Worm (Caenorhabditis elegans) whole organism, midembryonic: Measurements from ENCODE around the gene F47G9.6.
A peak's percentile ranks its signal among the peaks of the same experiment; 100 is the strongest.
"Not testable (repeated sequence)": the region's sequence is repeated elsewhere in the genome, so short reads cannot be mapped to it uniquely, and the experiment has no call there.

Source experiments
- T22C8.4 ChIP-seq: fragments of 200-800 bp; sonication (Bioruptor generic); IDR thresholded peaks from 2 replicates; pipeline ENCODE4 v1.3.6; 2022; ENCODE audit warnings: missing genetic modification characterization, missing compliant biosample characterization
- cog-1 ChIP-seq: sonication (generic microtip); optimal IDR thresholded peaks from 2 replicates; lab custom pipeline; 2016; ENCODE audit warnings: missing genetic modification characterization, missing compliant biosample characterization
- flt-1 ChIP-seq: fragments of 200-800 bp; sonication (Bioruptor generic); IDR thresholded peaks from 2 replicates; pipeline ENCODE4 v1.3.6; 2022; ENCODE audit warnings: missing genetic modification characterization, missing compliant biosample characterization
- klf-2 ChIP-seq: fragments of 200-800 bp; sonication (Bioruptor generic); conservative IDR thresholded peaks from 2 replicates; pipeline ENCODE4 v1.3.6; 2022; ENCODE audit warnings: missing genetic modification reagents, missing genetic modification characterization, missing compliant biosample characterization
- med-1 ChIP-seq: sonication (generic microtip); optimal IDR thresholded peaks from 2 replicates; lab custom pipeline; 2017; ENCODE audit warnings: missing genetic modification characterization, mild to moderate bottlenecking, missing compliant biosample characterization, antibody characterized with exemption, missing genetic modification reagents; ENCODE audit not compliant: insufficient read depth
- ref-1 ChIP-seq: fragments of 200-800 bp; sonication (Bioruptor generic); conservative IDR thresholded peaks from 2 replicates; pipeline ENCODE4 v1.3.6; 2022; ENCODE audit warnings: missing genetic modification reagents, missing genetic modification characterization, missing compliant biosample characterization
- tab-1 ChIP-seq: fragments of 200-800 bp; sonication (Bioruptor generic); IDR thresholded peaks from 2 replicates; pipeline ENCODE4 v1.3.6; 2022; ENCODE audit warnings: missing genetic modification characterization, missing compliant biosample characterization
- ztf-23 ChIP-seq: fragments of 200-800 bp; sonication (Bioruptor generic); IDR thresholded peaks from 2 replicates; pipeline ENCODE4 v1.3.6; 2022; ENCODE audit warnings: missing genetic modification reagents, missing genetic modification characterization, missing compliant biosample characterization
- ztf-29 ChIP-seq: fragments of 200-800 bp; sonication (Bioruptor generic); IDR thresholded peaks from 2 replicates; pipeline ENCODE4 v1.3.6; 2022; ENCODE audit warnings: missing genetic modification reagents, missing genetic modification characterization, missing compliant biosample characterization

Gene F47G9.6

DNA sequence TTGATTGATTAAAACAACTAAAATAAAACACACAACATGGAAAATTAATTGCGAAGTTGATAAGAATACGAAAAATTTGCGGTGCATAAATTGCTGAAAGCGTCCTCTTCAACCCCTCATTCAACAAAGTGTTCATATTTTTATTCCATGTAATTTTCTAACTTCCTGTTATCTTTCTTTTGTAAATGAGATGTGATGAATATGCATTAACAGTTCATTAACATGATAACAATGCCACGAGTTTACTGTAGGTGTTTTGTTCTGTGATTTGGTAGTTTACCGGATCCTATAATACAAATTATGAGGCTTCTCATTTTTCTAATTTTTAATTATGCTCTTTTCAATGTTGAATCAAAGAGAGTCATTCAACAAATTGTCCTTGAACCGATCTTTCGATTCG lies at the start of gene F47G9.6:
Gene F47G9.6 (plus strand): TSS at position 301 of the 400 bp plus-strand sequence.
- TF ChIP-seq flt-1 (GFP tag; lab: Robert Waterston, UW) = no peak
- TF ChIP-seq ref-1 = no peak
- TF ChIP-seq T22C8.4 (GFP tag; lab: Robert Waterston, UW) = no peak
- no peak for TF ChIP-seq ztf-29 (GFP tag; lab: Robert Waterston, UW)
- TF ChIP-seq klf-2 (GFP tag; lab: Robert Waterston, UW) = no peak
- no peak for TF ChIP-seq ztf-23 (GFP tag; lab: Robert Waterston, UW)
- TF ChIP-seq tab-1 = no peak

DNA sequence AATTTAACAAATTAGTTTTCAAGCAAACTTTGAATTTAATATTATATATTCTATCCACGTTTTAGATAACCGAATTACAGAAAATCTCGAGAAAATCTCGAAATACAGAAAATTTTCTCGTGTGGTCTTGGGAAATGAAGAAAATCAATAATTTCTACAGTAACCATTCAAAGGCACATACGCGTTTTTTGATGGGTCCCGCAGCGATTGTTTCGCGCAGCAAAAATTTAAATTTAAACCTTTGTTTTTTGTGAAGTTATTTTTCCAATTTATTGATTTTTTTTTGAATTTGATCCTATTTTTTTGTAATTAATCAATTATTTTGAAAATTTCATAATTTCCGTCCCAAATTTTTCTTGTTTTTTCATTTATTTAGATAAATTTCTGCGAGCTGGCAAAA lies 49.6 kb upstream of the F47G9.6 start:
- TF ChIP-seq T22C8.4 (GFP tag; lab: Robert Waterston, UW) (peak; percentile 62), med-1 (no peak), ref-1 (no peak)

DNA sequence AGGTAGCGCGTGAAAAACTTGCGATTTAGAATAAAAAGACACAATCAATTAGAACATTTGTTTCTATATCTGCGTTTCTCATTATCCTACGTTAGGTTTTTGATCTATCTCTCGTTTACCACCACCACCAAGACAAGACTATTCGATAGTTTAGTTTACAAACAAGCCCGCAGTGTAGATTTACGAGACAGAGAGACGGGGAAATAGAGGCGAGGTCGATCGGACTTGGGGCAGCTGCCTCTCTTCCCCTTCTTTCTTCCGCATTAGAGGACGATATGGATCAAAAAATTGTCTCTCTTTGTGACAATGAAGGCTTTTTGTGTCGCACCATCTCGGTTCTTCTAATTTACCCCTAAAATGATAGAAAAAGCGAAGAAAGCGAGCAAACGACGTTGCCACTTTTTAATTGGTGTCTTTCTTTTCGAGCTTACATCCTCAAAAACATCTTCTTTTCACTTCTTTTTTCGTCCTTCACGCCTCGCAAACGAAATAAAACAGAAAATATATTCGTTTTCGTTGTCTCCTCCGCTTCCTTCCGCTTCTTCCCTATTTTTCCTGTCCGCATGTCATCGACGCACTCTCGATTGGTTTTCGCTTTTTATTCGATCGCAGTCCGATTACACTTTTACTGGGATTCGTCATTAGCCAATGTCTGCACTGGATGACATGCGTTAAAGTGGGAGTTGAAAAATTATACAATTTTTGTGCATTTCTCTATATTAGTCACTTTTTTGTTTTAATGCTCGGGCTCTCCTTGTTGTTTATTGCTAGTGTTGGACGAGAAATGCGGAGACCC lies 47.6 kb upstream of the F47G9.6 start:
- TF ChIP-seq klf-2 (GFP tag; lab: Robert Waterston, UW) (no peak), med-1 (no peak), ztf-23 (GFP tag; lab: Robert Waterston, UW) (no peak), T22C8.4 (GFP tag; lab: Robert Waterston, UW) (no peak), flt-1 (GFP tag; lab: Robert Waterston, UW) (no peak), ztf-29 (GFP tag; lab: Robert Waterston, UW) (0 out of 2 replicates have a peak, but pooled peaks have one; percentile 11), cog-1 (tag; lab: Kevin White, UChicago) (peak; percentile 55), ref-1 (no peak), tab-1 (no peak)

DNA sequence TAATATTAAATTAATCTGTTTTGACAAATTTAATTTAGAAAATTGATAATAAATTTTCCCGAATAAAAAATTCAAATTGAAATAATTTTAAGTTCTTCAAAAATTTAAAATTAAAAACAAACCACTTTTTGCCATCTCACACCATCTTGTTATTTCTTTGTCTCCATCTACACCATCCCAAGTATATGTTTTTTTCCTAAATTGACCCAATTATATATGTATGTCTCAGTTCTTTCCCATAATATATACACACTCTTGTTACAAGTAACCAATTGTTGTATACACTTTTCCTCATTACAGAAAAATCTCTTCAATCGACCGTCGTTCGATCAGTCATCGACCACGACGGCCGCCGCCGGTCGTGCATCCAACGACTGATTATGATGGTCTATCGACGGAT lies 46.9 kb upstream of the F47G9.6 start, which contains the start of gene gly-20:
Gene gly-20 (plus strand): TSS at position 301 of the 400 bp plus-strand sequence.
- TF ChIP-seq flt-1 (GFP tag; lab: Robert Waterston, UW) (no peak), med-1 (no peak), cog-1 (tag; lab: Kevin White, UChicago) (no peak), ztf-23 (GFP tag; lab: Robert Waterston, UW) (no peak), tab-1 (no peak), ref-1 (no peak), T22C8.4 (GFP tag; lab: Robert Waterston, UW) (no peak), ztf-29 (GFP tag; lab: Robert Waterston, UW) (no peak)

DNA sequence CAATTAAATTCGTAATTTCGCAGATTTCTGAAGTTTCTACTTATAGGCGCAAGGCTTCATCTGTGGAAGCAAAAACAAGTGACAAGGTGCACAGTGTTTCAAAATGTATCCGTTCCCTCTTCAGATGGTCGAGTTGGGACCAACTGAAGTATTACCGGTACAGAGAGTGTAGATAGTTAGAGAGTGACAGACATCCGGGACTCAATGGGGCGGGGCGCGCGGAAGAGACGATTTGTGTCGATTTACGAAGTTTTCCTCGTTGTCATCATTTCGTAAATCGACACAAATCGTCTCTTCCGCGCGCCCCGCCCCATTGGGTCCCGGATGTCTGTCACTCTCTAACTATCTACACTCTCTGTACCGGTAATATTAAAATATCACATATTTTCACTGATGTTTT lies 43.1 kb upstream of the F47G9.6 start, which contains the start of gene C03E10.3:
Gene C03E10.3 (plus strand): TSS at position 301 of the 400 bp plus-strand sequence.
- TF ChIP-seq klf-2 (GFP tag; lab: Robert Waterston, UW); tab-1; ztf-29 (GFP tag; lab: Robert Waterston, UW): not testable (repeated sequence)

DNA sequence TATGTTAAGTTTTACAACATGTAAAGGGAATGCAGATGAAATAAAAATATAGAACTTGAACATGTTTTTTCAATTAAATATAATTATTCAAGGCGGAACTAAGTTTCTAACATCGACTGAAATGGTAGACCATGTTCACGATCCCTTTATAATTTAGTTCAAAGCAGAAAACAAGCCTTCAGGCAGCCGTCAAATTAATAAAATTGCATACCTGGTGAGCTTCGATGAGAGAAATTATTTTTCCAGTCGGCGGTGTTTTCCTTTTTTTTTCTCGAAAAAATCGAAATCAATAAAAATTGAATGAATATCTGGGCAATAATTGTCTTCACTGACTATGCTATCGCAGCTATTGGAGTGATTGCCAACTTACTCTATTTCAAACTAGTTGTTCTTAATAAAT lies 38.3 kb upstream of the F47G9.6 start, which contains the start of gene C03E10.1:
Gene C03E10.1 (plus strand): TSS at position 301 of the 400 bp plus-strand sequence.
- TF ChIP-seq ref-1 = no peak
- no peak for TF ChIP-seq ztf-23 (GFP tag; lab: Robert Waterston, UW)
- TF ChIP-seq ztf-29 (GFP tag; lab: Robert Waterston, UW) = no peak
- TF ChIP-seq flt-1 (GFP tag; lab: Robert Waterston, UW) = no peak
- TF ChIP-seq tab-1 = no peak
- TF ChIP-seq cog-1 (tag; lab: Kevin White, UChicago) = no peak
- no peak for TF ChIP-seq klf-2 (GFP tag; lab: Robert Waterston, UW)
- no peak for TF ChIP-seq med-1
- TF ChIP-seq T22C8.4 (GFP tag; lab: Robert Waterston, UW) = no peak

DNA sequence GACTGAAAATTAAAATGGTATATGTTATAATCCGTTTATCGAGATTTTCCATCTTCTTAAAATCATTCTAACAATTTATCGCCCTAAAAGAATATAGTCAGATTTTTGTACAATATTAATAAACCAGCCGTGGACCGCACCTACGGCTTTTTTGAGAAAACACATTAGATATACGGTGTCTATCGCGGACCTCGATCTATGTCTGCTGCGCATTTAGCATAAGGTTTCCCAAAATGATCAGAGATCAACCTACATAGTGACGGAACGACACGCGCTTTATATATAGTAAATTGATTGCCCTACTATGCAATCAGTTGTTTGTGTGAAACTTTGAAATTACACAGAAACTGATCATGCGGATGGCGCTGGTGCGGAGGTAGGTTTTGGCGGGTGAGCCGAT lies 36.5 kb upstream of the F47G9.6 start:
- TF ChIP-seq T22C8.4 (GFP tag; lab: Robert Waterston, UW) (no peak), ztf-29 (GFP tag; lab: Robert Waterston, UW) (no peak), klf-2 (GFP tag; lab: Robert Waterston, UW) (no peak), ztf-23 (GFP tag; lab: Robert Waterston, UW) (no peak), ref-1 (no peak), cog-1 (tag; lab: Kevin White, UChicago) (no peak), tab-1 (no peak), flt-1 (GFP tag; lab: Robert Waterston, UW) (no peak), med-1 (no peak)

DNA sequence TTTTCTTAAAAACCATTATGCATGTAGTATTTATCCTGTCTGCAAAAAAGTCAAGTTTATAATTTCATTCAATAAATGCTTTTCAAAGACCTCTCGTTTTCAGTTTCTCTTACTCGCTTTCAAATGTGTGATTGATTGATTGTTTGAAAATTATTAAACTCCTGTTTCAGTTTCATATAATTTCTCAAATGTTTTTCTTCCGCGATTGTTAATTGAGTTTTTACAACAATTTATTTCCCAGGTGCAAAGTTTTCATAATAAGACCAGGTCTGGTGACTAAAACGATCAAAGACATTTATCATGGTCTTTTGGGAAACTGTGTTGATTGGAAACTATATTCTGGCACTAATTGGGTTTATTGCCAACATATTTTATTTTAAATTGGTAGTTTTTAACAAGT lies 34.8 kb upstream of the F47G9.6 start, which contains the start of gene T03F7.6:
Gene T03F7.6 (plus strand): TSS at position 301 of the 400 bp plus-strand sequence.
- TF ChIP-seq ztf-23 (GFP tag; lab: Robert Waterston, UW) = no peak
- no peak for TF ChIP-seq med-1
- no peak for TF ChIP-seq flt-1 (GFP tag; lab: Robert Waterston, UW)
- no peak for TF ChIP-seq klf-2 (GFP tag; lab: Robert Waterston, UW)
- TF ChIP-seq ref-1 = no peak
- no peak for TF ChIP-seq tab-1
- TF ChIP-seq T22C8.4 (GFP tag; lab: Robert Waterston, UW) = no peak
- TF ChIP-seq ztf-29 (GFP tag; lab: Robert Waterston, UW) = no peak
- TF ChIP-seq cog-1 (tag; lab: Kevin White, UChicago) = no peak

DNA sequence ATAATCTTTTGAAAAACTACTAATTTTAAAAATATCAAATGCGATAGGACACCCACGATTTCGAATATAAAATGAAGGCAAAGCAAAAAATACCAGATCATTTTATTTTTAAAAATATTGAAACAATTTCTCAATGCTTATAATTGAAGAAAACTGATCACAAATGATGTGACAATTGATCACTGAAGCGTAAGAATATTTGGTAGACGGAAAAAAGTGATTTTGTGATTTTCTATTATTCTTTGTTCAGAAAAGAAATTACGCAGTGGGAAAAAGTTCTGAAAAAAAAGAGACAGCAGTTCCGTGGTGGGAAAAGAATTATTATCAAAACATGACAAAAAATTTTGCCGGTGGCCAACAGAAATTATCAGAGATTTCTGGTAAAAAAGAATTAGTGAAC lies 30.6 kb upstream of the F47G9.6 start, which contains the start of gene T03F7.5:
Gene T03F7.5 (minus strand): TSS at position 101 of the 400 bp plus-strand sequence.
- TF ChIP-seq flt-1 (GFP tag; lab: Robert Waterston, UW) (no peak), klf-2 (GFP tag; lab: Robert Waterston, UW) (no peak), cog-1 (tag; lab: Kevin White, UChicago) (no peak), ztf-29 (GFP tag; lab: Robert Waterston, UW) (no peak), ztf-23 (GFP tag; lab: Robert Waterston, UW) (no peak), tab-1 (no peak), med-1 (no peak), T22C8.4 (GFP tag; lab: Robert Waterston, UW) (no peak), ref-1 (no peak)

DNA sequence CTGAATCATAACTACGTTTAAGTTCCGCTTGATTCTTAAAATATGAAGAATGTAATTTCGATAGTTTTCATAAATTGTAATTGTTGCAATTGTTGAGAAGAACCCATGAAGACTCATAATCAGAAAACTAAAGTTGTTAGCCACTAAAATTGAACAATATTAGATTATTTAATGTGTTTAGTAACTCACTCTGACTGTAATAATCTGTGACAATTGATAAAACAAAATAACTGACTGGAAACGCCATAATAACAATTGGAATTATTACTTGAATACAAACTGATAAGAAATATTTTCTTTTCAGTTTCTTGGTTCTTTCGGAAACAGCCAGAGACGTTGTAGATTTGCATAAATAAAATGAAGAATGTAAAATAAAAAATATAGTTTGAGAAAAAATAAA lies 29.8 kb upstream of the F47G9.6 start:
- no peak for TF ChIP-seq tab-1
- no peak for TF ChIP-seq ztf-29 (GFP tag; lab: Robert Waterston, UW)
- TF ChIP-seq flt-1 (GFP tag; lab: Robert Waterston, UW) = no peak
- TF ChIP-seq T22C8.4 (GFP tag; lab: Robert Waterston, UW) = no peak
- no peak for TF ChIP-seq cog-1 (tag; lab: Kevin White, UChicago)
- TF ChIP-seq ref-1 = no peak
- TF ChIP-seq klf-2 (GFP tag; lab: Robert Waterston, UW) = no peak
- no peak for TF ChIP-seq med-1
- no peak for TF ChIP-seq ztf-23 (GFP tag; lab: Robert Waterston, UW)
